Worm (Caenorhabditis elegans) whole organism, L2 larva: ENCODE data around the gene F35E8.9.
A peak's percentile ranks its signal among the peaks of the same experiment; 100 is the strongest.

Source experiments
- C34F6.9 ChIP-seq: fragments of 150-350 bp; optimal IDR thresholded peaks from 2 replicates; lab custom pipeline; 2014; ENCODE audit warnings: missing biosample characterization, missing genetic modification characterization
- F13H6.1 ChIP-seq: sonication (generic microtip); optimal IDR thresholded peaks from 2 replicates; lab custom pipeline; 2016; ENCODE audit warnings: missing genetic modification characterization, missing compliant biosample characterization
- Y55F3AM.14 ChIP-seq: fragments of 200-800 bp; sonication (Bioruptor generic); optimal IDR thresholded peaks from 2 replicates; lab custom pipeline; 2018; ENCODE audit warnings: mild to moderate bottlenecking, missing genetic modification characterization, missing compliant biosample characterization
- ZK546.5 ChIP-seq: sonication (generic microtip); optimal IDR thresholded peaks from 2 replicates; lab custom pipeline; 2017; ENCODE audit warnings: missing biosample characterization, missing genetic modification characterization
- alr-1 ChIP-seq: fragments of 150-350 bp; optimal IDR thresholded peaks from 2 replicates; lab custom pipeline; 2014; ENCODE audit warnings: missing biosample characterization, missing genetic modification characterization
- ama-1 ChIP-seq: fragments of 150-350 bp; optimal IDR thresholded peaks from 2 replicates; lab custom pipeline; 2018; ENCODE audit warnings: inconsistent platforms
- ceh-16 ChIP-seq: fragments of 150-350 bp; optimal IDR thresholded peaks from 2 replicates; lab custom pipeline; 2014; ENCODE audit warnings: missing biosample characterization, missing genetic modification characterization
- dmd-4 ChIP-seq: sonication (generic microtip); optimal IDR thresholded peaks from 2 replicates; lab custom pipeline; 2017; ENCODE audit warnings: missing biosample characterization, missing genetic modification characterization
- elt-1 ChIP-seq: fragments of 150-350 bp; optimal IDR thresholded peaks from 2 replicates; lab custom pipeline; 2014; ENCODE audit warnings: missing biosample characterization, missing genetic modification characterization
- gmeb-1 ChIP-seq: fragments of 150-350 bp; optimal IDR thresholded peaks from 2 replicates; lab custom pipeline; 2014; ENCODE audit warnings: missing biosample characterization, missing genetic modification characterization
- lsy-2 ChIP-seq, 2 experiments: fragments of 150-350 bp in 1 of 2; sonication (generic microtip) in 1 of 2; optimal IDR thresholded peaks; 2 replicates each; lab custom pipeline; 2014 to 2017; ENCODE audit warnings: missing biosample characterization in 2 of 2, missing genetic modification characterization in 2 of 2
- mab-5 ChIP-seq: fragments of 150-350 bp; optimal IDR thresholded peaks from 2 replicates; lab custom pipeline; 2014; ENCODE audit warnings: missing biosample characterization, missing genetic modification characterization
- mbf-1 ChIP-seq: sonication (generic microtip); optimal IDR thresholded peaks from 2 replicates; lab custom pipeline; 2017; ENCODE audit warnings: missing biosample characterization, missing genetic modification characterization
- mdl-1 ChIP-seq, 2 experiments: fragments of 150-350 bp in 1 of 2; sonication (generic microtip) in 1 of 2; optimal IDR thresholded peaks; 2 replicates each; lab custom pipeline; 2017; ENCODE audit warnings: missing biosample characterization in 2 of 2, missing genetic modification characterization in 2 of 2
- nhr-11 ChIP-seq: fragments of 150-350 bp; optimal IDR thresholded peaks from 2 replicates; lab custom pipeline; 2014; ENCODE audit warnings: missing biosample characterization, missing genetic modification characterization
- nhr-12 ChIP-seq: fragments of 150-350 bp; optimal IDR thresholded peaks from 2 replicates; lab custom pipeline; 2014; ENCODE audit warnings: missing biosample characterization, missing genetic modification characterization
- nhr-129 ChIP-seq: fragments of 150-350 bp; optimal IDR thresholded peaks from 2 replicates; lab custom pipeline; 2014; ENCODE audit warnings: missing biosample characterization, missing genetic modification characterization
- nhr-21 ChIP-seq: fragments of 150-350 bp; optimal IDR thresholded peaks from 2 replicates; lab custom pipeline; 2014; ENCODE audit warnings: missing biosample characterization, missing genetic modification characterization
- nhr-237 ChIP-seq: fragments of 150-350 bp; optimal IDR thresholded peaks from 2 replicates; lab custom pipeline; 2014; ENCODE audit warnings: missing biosample characterization, missing genetic modification characterization
- nhr-25 ChIP-seq: fragments of 150-350 bp; sonication (generic microtip); optimal IDR thresholded peaks from 3 replicates; lab custom pipeline; 2014; ENCODE audit warnings: missing biosample characterization, missing genetic modification characterization
- nhr-77 ChIP-seq: fragments of 150-350 bp; optimal IDR thresholded peaks from 2 replicates; lab custom pipeline; 2014; ENCODE audit warnings: missing biosample characterization, missing genetic modification characterization
- sma-9 ChIP-seq, 2 experiments: fragments of 150-350 bp in 1 of 2; sonication (generic microtip) in 1 of 2; optimal IDR thresholded peaks; 2 replicates each; lab custom pipeline; 2014 to 2016; ENCODE audit warnings: missing genetic modification characterization in 2 of 2, mild to moderate bottlenecking in 1 of 2, missing biosample characterization in 1 of 2, missing compliant biosample characterization in 1 of 2, missing genetic modification reagents in 1 of 2, moderate library complexity in 1 of 2
- snpc-4 ChIP-seq: fragments of 150-350 bp; optimal IDR thresholded peaks from 2 replicates; lab custom pipeline; 2014; ENCODE audit warnings: missing biosample characterization, missing genetic modification characterization
- unc-39 ChIP-seq: fragments of 150-350 bp; optimal IDR thresholded peaks from 2 replicates; lab custom pipeline; 2014; ENCODE audit warnings: missing biosample characterization, missing genetic modification characterization
- unc-62 ChIP-seq: fragments of 150-350 bp; optimal IDR thresholded peaks from 2 replicates; lab custom pipeline; 2014; ENCODE audit warnings: missing biosample characterization, missing genetic modification reagents, missing genetic modification characterization
- ztf-1 ChIP-seq: fragments of 200-800 bp; sonication (Bioruptor generic); conservative IDR thresholded peaks from 2 replicates; pipeline ENCODE4 v1.3.6; 2022; ENCODE audit warnings: missing genetic modification characterization, missing compliant biosample characterization
- ztf-4 ChIP-seq: fragments of 150-350 bp; optimal IDR thresholded peaks from 2 replicates; lab custom pipeline; 2014; ENCODE audit warnings: missing biosample characterization, missing genetic modification characterization

F35E8.9 gene

DNA sequence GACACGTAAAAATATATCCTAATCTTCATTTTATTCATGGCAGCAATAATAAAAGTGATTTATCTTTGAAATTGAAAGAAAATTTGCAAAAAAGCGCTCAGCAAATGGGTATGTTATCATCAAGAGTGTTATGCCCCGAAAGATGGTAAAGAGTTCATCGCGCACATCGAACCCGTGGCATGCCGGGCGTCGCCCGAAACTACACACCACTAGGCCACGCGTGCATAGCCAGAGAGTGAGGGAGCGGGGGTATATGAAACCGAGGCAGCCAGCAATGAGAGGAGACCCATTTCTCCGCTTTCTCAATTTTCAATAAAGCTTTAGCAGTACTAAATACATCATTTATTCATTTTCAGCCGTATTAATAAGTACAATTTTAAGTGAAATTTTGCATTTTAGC, 43.6 kb downstream of the F35E8.9 start (continued):
- TF ChIP-seq unc-39 (tag; lab: Kevin White, UChicago) (no peak), ceh-16 (tag; lab: Kevin White, UChicago) (no peak), unc-62 (GFP tag; lab: Kevin White, UChicago) (no peak), nhr-237 (tag; lab: Kevin White, UChicago) (peak; percentile 5), mab-5 (tag; lab: Kevin White, UChicago) (no peak), snpc-4 (tag; lab: Kevin White, UChicago) (peak; percentile 66), nhr-77 (tag; lab: Kevin White, UChicago) (no peak)

DNA sequence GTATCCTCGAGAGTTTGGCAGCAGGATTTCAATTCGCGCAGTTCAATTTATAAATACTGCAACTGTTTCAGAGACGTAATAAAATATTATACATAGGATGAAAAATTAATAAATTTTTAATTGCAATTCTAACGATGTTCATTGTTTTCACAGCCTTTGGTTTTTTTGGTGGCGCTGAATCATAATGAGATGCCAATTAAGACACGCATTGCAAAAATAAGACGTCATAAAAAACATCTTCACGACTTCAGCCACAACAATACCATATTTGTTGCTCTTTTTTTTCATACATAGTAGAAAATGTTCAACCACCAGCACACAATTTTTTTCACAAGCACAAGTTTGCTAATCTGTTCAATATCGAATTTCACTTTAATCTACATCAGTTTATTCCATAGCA, 45.1 kb downstream of the F35E8.9 start, which contains the start of gene str-56:
TSS of gene str-56 (plus strand) at position 301 of the 400 bp plus-strand sequence.
- no peak for TF ChIP-seq ztf-1
- no peak for TF ChIP-seq unc-62 (GFP tag; lab: Kevin White, UChicago)

ce11 chrV:15870356-15870755, 47.0 kb downstream of the F35E8.9 start, which contains the start of gene str-57:
str-57 (plus strand) TSS chrV:15870656.
- TF ChIP-seq mdl-1 (tag; optimal IDR thresholded peaks at IDR 0.05; lab: Kevin White, UChicago) (no peak), snpc-4 (tag; lab: Kevin White, UChicago) (no peak), nhr-129 (tag; lab: Kevin White, UChicago) (no peak), C34F6.9 (no peak), mbf-1 (no peak), F13H6.1 (tag; lab: Kevin White, UChicago) (no peak), ZK546.5 (tag; lab: Kevin White, UChicago) (no peak), gmeb-1 (tag; lab: Kevin White, UChicago) (no peak), mab-5 (tag; lab: Kevin White, UChicago) (no peak), alr-1 (tag; lab: Kevin White, UChicago) (no peak), nhr-25 (tag; lab: Kevin White, UChicago) (no peak), nhr-11 (no peak), unc-62 (GFP tag; lab: Kevin White, UChicago) (no peak), sma-9 (GFP tag; optimal IDR thresholded peaks at IDR 0.05; lab: Kevin White, UChicago) (no peak), sma-9 (tag; optimal IDR thresholded peaks at IDR 0.05; lab: Kevin White, UChicago) (no peak), nhr-21 (tag; lab: Kevin White, UChicago) (no peak), elt-1 (tag; lab: Kevin White, UChicago) (no peak), nhr-237 (tag; lab: Kevin White, UChicago) (no peak), Y55F3AM.14 (GFP tag; lab: Kevin White, UChicago) (no peak)

- TF ChIP-seq dmd-4 (tag; lab: Kevin White, UChicago) (no peak), ztf-4 (tag; lab: Kevin White, UChicago) (no peak), lsy-2 (tag; optimal IDR thresholded peaks at IDR 0.05; lab: Kevin White, UChicago) (no peak), nhr-12 (no peak), snpc-4 (tag; lab: Kevin White, UChicago) (no peak), ama-1 (no peak), ztf-1 (no peak)
These were observed 50.0 kb downstream of the F35E8.9 start, which contains the start of gene fbxa-197 for ce11 chrV:15867373-15867772. fbxa-197 (plus strand) TSS chrV:15867673.
